Fruit fly (Drosophila melanogaster): ENCODE results near the gene Caper.

Gene Caper

DNA sequence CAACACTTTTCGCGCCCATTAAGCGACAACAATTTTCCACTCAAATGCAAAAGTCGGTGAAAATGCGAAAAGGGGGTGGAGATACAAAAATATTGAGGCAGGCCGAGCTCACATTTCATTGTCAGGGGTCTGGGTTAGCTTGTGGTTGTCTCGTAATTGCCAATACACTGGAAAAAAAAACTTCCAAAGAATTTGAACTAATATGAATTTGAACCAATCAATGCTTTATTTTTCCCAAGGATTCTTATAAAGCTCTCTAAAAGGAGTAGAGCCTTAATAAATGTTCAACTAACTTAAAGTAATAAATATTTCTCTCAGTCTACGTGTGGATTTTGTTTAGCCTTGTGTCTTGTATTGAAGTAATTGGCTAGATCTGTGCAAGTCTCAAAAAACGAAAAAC is 40.5 kb downstream of the Caper start:
- TF ChIP-seq psq (optimal IDR thresholded peaks at IDR 0.05) (no peak), Myc (optimal IDR thresholded peaks at IDR 0.05) (no peak), Sin3A (optimal IDR thresholded peaks at IDR 0.05) (no peak), ttk (optimal IDR thresholded peaks at IDR 0.05) (no peak), h (optimal IDR thresholded peaks at IDR 0.05) (no peak), insv (optimal IDR thresholded peaks at IDR 0.05) (no peak)

DNA sequence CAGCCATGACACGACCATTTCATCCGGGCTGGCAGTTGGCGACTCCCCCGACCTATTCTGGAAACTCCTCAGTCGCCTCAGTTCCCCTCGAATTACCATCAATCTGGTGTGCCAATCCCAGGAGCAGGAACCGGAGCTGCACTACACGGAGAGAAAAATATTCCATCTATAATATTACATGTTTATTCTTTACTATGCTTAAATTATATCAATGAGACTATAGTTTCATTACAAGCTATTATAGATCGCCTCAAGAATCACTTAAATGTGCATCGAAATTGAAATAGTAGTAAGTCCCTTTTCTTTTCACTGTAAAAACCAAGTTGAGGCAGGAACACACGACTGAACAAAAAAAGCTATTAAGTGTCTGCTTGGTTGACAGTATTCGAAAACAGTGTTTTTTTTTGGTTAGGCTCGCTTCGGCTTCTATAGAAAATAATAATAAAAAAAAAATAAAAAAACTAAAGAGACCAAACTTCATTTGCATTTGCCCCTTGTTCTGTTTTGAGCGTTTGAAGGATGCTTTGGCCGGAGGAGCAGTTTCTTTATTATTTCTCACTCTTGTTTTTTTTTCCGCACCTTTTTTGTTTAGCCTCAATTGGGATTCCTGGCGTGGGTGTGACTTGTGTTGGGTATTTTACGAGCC is 43.7 kb downstream of the Caper start:
- no peak for TF ChIP-seq Sin3A (optimal IDR thresholded peaks at IDR 0.05)
- no peak for TF ChIP-seq psq (optimal IDR thresholded peaks at IDR 0.05)
- no peak for TF ChIP-seq Myc (optimal IDR thresholded peaks at IDR 0.05)
- no peak for TF ChIP-seq h (optimal IDR thresholded peaks at IDR 0.05)
- no peak for TF ChIP-seq ttk (optimal IDR thresholded peaks at IDR 0.05)

DNA sequence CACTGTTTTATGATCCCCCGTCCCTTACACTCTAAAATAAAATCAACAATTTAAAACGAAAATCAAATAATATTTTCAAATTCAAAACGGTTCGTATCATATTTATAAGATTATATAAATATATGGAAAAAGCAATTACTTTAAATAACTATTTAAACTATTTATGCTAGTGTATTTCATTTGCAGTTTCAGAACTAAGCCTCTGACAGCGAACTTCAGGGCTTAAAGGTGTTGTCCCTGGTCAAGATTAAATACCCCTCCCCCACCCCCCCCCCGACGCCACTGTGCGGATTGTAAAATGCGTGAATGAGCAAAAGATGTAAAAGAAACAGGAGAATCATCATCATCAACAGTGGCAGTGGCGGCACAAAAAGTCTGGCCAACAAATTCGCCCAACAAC is 44.3 kb downstream of the Caper start:
- TF ChIP-seq ttk (optimal IDR thresholded peaks at IDR 0.05) (no peak), psq (optimal IDR thresholded peaks at IDR 0.05) (no peak), h (optimal IDR thresholded peaks at IDR 0.05) (no peak), Myc (optimal IDR thresholded peaks at IDR 0.05) (no peak), insv (optimal IDR thresholded peaks at IDR 0.05) (no peak), Sin3A (optimal IDR thresholded peaks at IDR 0.05) (no peak)

DNA sequence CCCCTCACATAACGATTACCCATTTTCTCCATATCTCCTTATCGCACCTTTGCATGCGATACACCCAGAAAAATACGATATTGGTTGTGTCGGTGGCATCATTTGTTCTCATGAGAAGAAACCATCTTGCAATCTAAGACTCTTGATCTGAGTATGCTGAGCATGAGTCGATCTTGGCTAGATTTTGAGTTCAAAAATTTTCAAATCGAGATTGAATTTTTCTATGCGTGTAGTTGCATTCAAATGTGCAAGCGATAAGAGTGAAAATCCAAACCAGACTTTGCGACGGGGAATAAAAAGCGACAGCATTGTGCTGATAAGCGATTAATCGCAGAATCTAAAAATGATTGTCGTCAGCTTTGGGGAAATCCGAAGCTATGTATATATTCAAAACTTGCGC is 48.8 kb downstream of the Caper start:
- TF ChIP-seq insv (optimal IDR thresholded peaks at IDR 0.05) (no peak), h (optimal IDR thresholded peaks at IDR 0.05) (no peak), ttk (optimal IDR thresholded peaks at IDR 0.05) (no peak), Myc (optimal IDR thresholded peaks at IDR 0.05) (no peak), psq (optimal IDR thresholded peaks at IDR 0.05) (no peak), Sin3A (optimal IDR thresholded peaks at IDR 0.05) (no peak)

- TF ChIP-seq Myc (optimal IDR thresholded peaks at IDR 0.05) (no peak), Sin3A (optimal IDR thresholded peaks at IDR 0.05) (no peak), h (optimal IDR thresholded peaks at IDR 0.05) (no peak), ttk (optimal IDR thresholded peaks at IDR 0.05) (no peak), insv (optimal IDR thresholded peaks at IDR 0.05) (no peak)
Observed at dm6 chr2L:7082203-7082602, 49.7 kb downstream of the Caper start.

- TF ChIP-seq h (optimal IDR thresholded peaks at IDR 0.05), result no peak
- TF ChIP-seq Myc (optimal IDR thresholded peaks at IDR 0.05), result no peak
- TF ChIP-seq Sin3A (optimal IDR thresholded peaks at IDR 0.05), result no peak
- TF ChIP-seq insv (optimal IDR thresholded peaks at IDR 0.05), result no peak
Observed at dm6 chr2L:7084410-7084809, 51.9 kb downstream of the Caper start, which contains the start of gene Pvf2. Gene Pvf2, minus strand, starts transcription at chr2L:7084635.
